Fruit fly (Drosophila melanogaster) whole organism, adult: ENCODE results near the gene CG46504.
"Not testable (repeated sequence)": the region's sequence is repeated elsewhere in the genome, so short reads cannot be mapped to it uniquely, and the experiment has no call there.

Experiments used
- CG14711 ChIP-seq: fragments of 200-800 bp; sonication (Bioruptor generic); optimal IDR thresholded peaks from 2 replicates; lab custom pipeline; 2018; ENCODE audit warnings: missing biosample characterization, mild to moderate bottlenecking, missing genetic modification characterization, moderate library complexity
- Hr96 ChIP-seq: fragments of 200-800 bp; sonication (Bioruptor generic); optimal IDR thresholded peaks from 2 replicates; lab custom pipeline; 2016; ENCODE audit warnings: missing biosample characterization, missing genetic modification characterization
- cnc ChIP-seq, 2 experiments: fragments of >200 bp; optimal IDR thresholded peaks; 2 replicates each; lab custom pipeline; 2017
- tj ChIP-seq: fragments of 200-800 bp; sonication (Bioruptor generic); optimal IDR thresholded peaks from 3 replicates; lab custom pipeline; 2017; ENCODE audit warnings: missing biosample characterization, mild to moderate bottlenecking, missing genetic modification characterization, moderate library complexity

dm6 chrX:22152542-22152941 is 5.0 kb downstream of the CG46504 start, which contains the start of gene CG46505:
- TF ChIP-seq CG14711 (tag; lab: Kevin White, UChicago); tj; Hr96; cnc (optimal IDR thresholded peaks at IDR 0.05; lab: Kevin White, UChicago): not testable (repeated sequence)
